Fruit fly (Drosophila melanogaster) whole organism, embryonic: ENCODE results near the gene CG42781.

ENCODE experiments used
- Bdp1 ChIP-seq: fragments of 200-800 bp; sonication (Bioruptor generic); optimal IDR thresholded peaks from 3 replicates; lab custom pipeline; 2016; ENCODE audit warnings: missing biosample characterization, missing genetic modification characterization
- Bgb ChIP-seq: fragments of 200-800 bp; sonication (Bioruptor generic); IDR thresholded peaks from 2 replicates; pipeline ENCODE4 v1.3.6; 2022; ENCODE audit warnings: missing biosample characterization, missing genetic modification characterization; ENCODE audit not compliant: partially characterized antibody
- CG10431 ChIP-seq: fragments of 200-800 bp; sonication (Bioruptor generic); optimal IDR thresholded peaks from 3 replicates; lab custom pipeline; 2018; ENCODE audit warnings: missing biosample characterization, mild to moderate bottlenecking, missing genetic modification characterization
- CG10543 ChIP-seq: fragments of 200-800 bp; sonication (Bioruptor generic); optimal IDR thresholded peaks from 3 replicates; lab custom pipeline; 2017; ENCODE audit warnings: missing biosample characterization, mild to moderate bottlenecking, missing genetic modification characterization, moderate library complexity
- CG10959 ChIP-seq: fragments of 200-800 bp; sonication (Bioruptor generic); IDR thresholded peaks from 2 replicates; pipeline ENCODE4 v1.3.6; 2022; ENCODE audit warnings: missing biosample characterization, missing genetic modification characterization
- CG10979 ChIP-seq: fragments of 200-800 bp; sonication (Bioruptor generic); optimal IDR thresholded peaks from 2 replicates; lab custom pipeline; 2018; ENCODE audit warnings: missing biosample characterization, mild to moderate bottlenecking, missing genetic modification characterization, moderate library complexity
- CG11695 ChIP-seq: fragments of 200-800 bp; sonication (Bioruptor generic); IDR thresholded peaks from 3 replicates; pipeline ENCODE4 v1.3.6; 2022; ENCODE audit warnings: missing biosample characterization, missing genetic modification characterization
- CG12942 ChIP-seq: fragments of 200-800 bp; sonication (Bioruptor generic); optimal IDR thresholded peaks from 3 replicates; lab custom pipeline; 2016; ENCODE audit warnings: missing biosample characterization, missing genetic modification characterization
- CG14050 ChIP-seq: fragments of 200-800 bp; sonication (Bioruptor generic); IDR thresholded peaks from 3 replicates; pipeline ENCODE4 v1.3.6; 2022; ENCODE audit warnings: missing biosample characterization, missing genetic modification characterization
- CG1529 ChIP-seq: fragments of 200-800 bp; sonication (Bioruptor generic); optimal IDR thresholded peaks from 3 replicates; lab custom pipeline; 2018; ENCODE audit warnings: missing biosample characterization, missing genetic modification characterization
- CG16813 ChIP-seq: fragments of 200-800 bp; sonication (Bioruptor generic); IDR thresholded peaks from 3 replicates; pipeline ENCODE4 v1.3.6; 2022; ENCODE audit warnings: missing biosample characterization, missing genetic modification characterization; ENCODE audit not compliant: partially characterized antibody
- CG2129 ChIP-seq: fragments of 200-800 bp; sonication (Bioruptor generic); IDR thresholded peaks from 2 replicates; pipeline ENCODE4 v1.3.6; 2022; ENCODE audit warnings: missing biosample characterization, missing genetic modification characterization; ENCODE audit not compliant: partially characterized antibody
- CG2875 ChIP-seq: fragments of 200-800 bp; sonication (Bioruptor generic); optimal IDR thresholded peaks from 2 replicates; lab custom pipeline; 2017; ENCODE audit warnings: missing biosample characterization, mild to moderate bottlenecking, missing genetic modification characterization, missing genetic modification reagents
- CG31224 ChIP-seq: fragments of 200-800 bp; sonication (Bioruptor generic); IDR thresholded peaks from 2 replicates; pipeline ENCODE4 v1.3.6; 2022; ENCODE audit warnings: missing biosample characterization, missing genetic modification characterization
- CG31388 ChIP-seq: fragments of 200-800 bp; sonication (Bioruptor generic); optimal IDR thresholded peaks from 2 replicates; lab custom pipeline; 2016; ENCODE audit warnings: missing biosample characterization, missing genetic modification characterization
- CG31441 ChIP-seq: fragments of 200-800 bp; sonication (Bioruptor generic); IDR thresholded peaks from 2 replicates; pipeline ENCODE4 v1.3.6; 2022; ENCODE audit warnings: missing biosample characterization, missing genetic modification characterization
- CG3838 ChIP-seq: fragments of 200-800 bp; sonication (Bioruptor generic); optimal IDR thresholded peaks from 3 replicates; lab custom pipeline; 2016; ENCODE audit warnings: missing biosample characterization, missing genetic modification characterization
- CG3995 ChIP-seq: fragments of 200-800 bp; sonication (Bioruptor generic); optimal IDR thresholded peaks from 3 replicates; lab custom pipeline; 2016; ENCODE audit warnings: missing biosample characterization, missing genetic modification characterization
- CG6654 ChIP-seq: fragments of 200-800 bp; sonication (Bioruptor generic); optimal IDR thresholded peaks from 2 replicates; lab custom pipeline; 2017; ENCODE audit warnings: missing biosample characterization, mild to moderate bottlenecking, missing genetic modification characterization
- CG6854 ChIP-seq: fragments of 200-800 bp; sonication (Bioruptor generic); optimal IDR thresholded peaks from 3 replicates; lab custom pipeline; 2017; ENCODE audit warnings: missing biosample characterization, mild to moderate bottlenecking, missing genetic modification characterization
- CG7271 ChIP-seq: fragments of 200-800 bp; sonication (Bioruptor generic); optimal IDR thresholded peaks from 2 replicates; lab custom pipeline; 2018; ENCODE audit warnings: missing biosample characterization, mild to moderate bottlenecking, missing genetic modification characterization, moderate library complexity
- CG9817 ChIP-seq: fragments of 200-800 bp; sonication (Bioruptor generic); optimal IDR thresholded peaks from 2 replicates; lab custom pipeline; 2018; ENCODE audit warnings: missing biosample characterization, mild to moderate bottlenecking, missing genetic modification characterization, moderate library complexity
- MTF-1 ChIP-seq: fragments of 200-800 bp; sonication (Bioruptor generic); optimal IDR thresholded peaks from 2 replicates; lab custom pipeline; 2018; ENCODE audit warnings: missing biosample characterization, mild to moderate bottlenecking, missing genetic modification characterization, borderline replicate concordance
- Pdp1 ChIP-seq, 2 experiments: fragments of 200-800 bp; sonication (Bioruptor generic); optimal IDR thresholded peaks; 3 replicates each; lab custom pipeline; 2016; ENCODE audit warnings: missing biosample characterization in 2 of 2, missing genetic modification characterization in 2 of 2, mild to moderate bottlenecking in 1 of 2, moderate library complexity in 1 of 2
- Sin3A ChIP-seq: fragments of >200 bp; optimal IDR thresholded peaks from 2 replicates; lab custom pipeline; 2018
- Sox100B ChIP-seq: fragments of 200-800 bp; sonication (Bioruptor generic); optimal IDR thresholded peaks from 3 replicates; lab custom pipeline; 2018; ENCODE audit warnings: missing biosample characterization, mild to moderate bottlenecking, missing genetic modification characterization
- Usf ChIP-seq: fragments of 200-800 bp; sonication (Bioruptor generic); optimal IDR thresholded peaks from 2 replicates; lab custom pipeline; 2017; ENCODE audit warnings: missing genotype, missing biosample characterization, missing genetic modification characterization
- cad ChIP-seq: fragments of >200 bp; optimal IDR thresholded peaks from 2 replicates; lab custom pipeline; 2017; ENCODE audit warnings: missing biosample characterization, missing genetic modification characterization
- dan ChIP-seq: fragments of 200-800 bp; sonication (Bioruptor generic); IDR thresholded peaks from 2 replicates; pipeline ENCODE4 v1.3.6; 2022; ENCODE audit warnings: missing biosample characterization, missing genetic modification characterization
- dimm ChIP-seq: fragments of 200-800 bp; sonication (Bioruptor generic); IDR thresholded peaks from 2 replicates; pipeline ENCODE4 v1.3.6; 2022; ENCODE audit warnings: missing biosample characterization, missing genetic modification characterization
- ewg ChIP-seq: fragments of 200-800 bp; sonication (Bioruptor generic); optimal IDR thresholded peaks from 3 replicates; lab custom pipeline; 2017; ENCODE audit warnings: mild to moderate bottlenecking, missing biosample characterization, missing genetic modification reagents, missing genetic modification characterization
- eyg ChIP-seq: fragments of 200-800 bp; sonication (Bioruptor generic); optimal IDR thresholded peaks from 3 replicates; lab custom pipeline; 2016; ENCODE audit warnings: missing biosample characterization, missing genetic modification characterization
- fd102C ChIP-seq: fragments of 200-800 bp; sonication (Bioruptor generic); optimal IDR thresholded peaks from 2 replicates; lab custom pipeline; 2018; ENCODE audit warnings: missing biosample characterization, mild to moderate bottlenecking, missing genetic modification characterization, moderate library complexity
- gce ChIP-seq: fragments of 200-800 bp; sonication (Bioruptor generic); IDR thresholded peaks from 3 replicates; pipeline ENCODE4 v1.3.6; 2022; ENCODE audit warnings: missing biosample characterization, missing genetic modification characterization
- grn ChIP-seq: fragments of 200-800 bp; sonication (Bioruptor generic); optimal IDR thresholded peaks from 3 replicates; lab custom pipeline; 2017; ENCODE audit warnings: missing biosample characterization, missing genetic modification characterization
- gsb-n ChIP-seq: fragments of 200-800 bp; sonication (Bioruptor generic); optimal IDR thresholded peaks from 3 replicates; lab custom pipeline; 2018; ENCODE audit warnings: missing biosample characterization, mild to moderate bottlenecking, missing genetic modification characterization
- her ChIP-seq: fragments of 200-800 bp; sonication (Bioruptor generic); optimal IDR thresholded peaks from 2 replicates; lab custom pipeline; 2016; ENCODE audit warnings: missing biosample characterization, missing genetic modification characterization
- ken ChIP-seq: fragments of 200-800 bp; sonication (Bioruptor generic); IDR thresholded peaks from 3 replicates; pipeline ENCODE4 v1.3.6; 2022; ENCODE audit warnings: missing biosample characterization, missing genetic modification characterization
- kni ChIP-seq: fragments of 200-800 bp; sonication (Bioruptor generic); optimal IDR thresholded peaks from 3 replicates; lab custom pipeline; 2017; ENCODE audit warnings: mild to moderate bottlenecking, missing biosample characterization, missing genetic modification reagents, missing genetic modification characterization
- maf-S ChIP-seq: fragments of 200-800 bp; sonication (Bioruptor generic); optimal IDR thresholded peaks from 2 replicates; lab custom pipeline; 2016; ENCODE audit warnings: missing biosample characterization, missing genetic modification characterization
- mirr ChIP-seq: fragments of 200-800 bp; sonication (Bioruptor generic); optimal IDR thresholded peaks from 3 replicates; lab custom pipeline; 2018; ENCODE audit warnings: missing biosample characterization, mild to moderate bottlenecking, missing genetic modification characterization
- oc ChIP-seq: fragments of 200-800 bp; sonication (Bioruptor generic); optimal IDR thresholded peaks from 2 replicates; lab custom pipeline; 2018; ENCODE audit warnings: missing biosample characterization, mild to moderate bottlenecking, missing genetic modification characterization, moderate library complexity
- prd ChIP-seq, 3 experiments: fragments of >200 bp in 2 of 3; fragments of 200-800 bp in 1 of 3; sonication (Bioruptor generic) in 1 of 3; optimal IDR thresholded peaks in 2 of 3; IDR thresholded peaks in 1 of 3; 2 replicates in 2 of 3; 3 replicates in 1 of 3; pipeline versions ENCODE4 v1.3.6 to Lab custom; 2017 to 2022; ENCODE audit warnings: missing biosample characterization in 1 of 3, missing genetic modification characterization in 1 of 3
- repo ChIP-seq: fragments of 200-800 bp; sonication (Bioruptor generic); optimal IDR thresholded peaks from 2 replicates; lab custom pipeline; 2016; ENCODE audit warnings: missing biosample characterization, missing genetic modification characterization
- rib ChIP-seq: fragments of 200-800 bp; sonication (Bioruptor generic); IDR thresholded peaks from 2 replicates; pipeline ENCODE4 v1.3.6; 2022; ENCODE audit warnings: missing biosample characterization, missing genetic modification characterization
- slbo ChIP-seq: fragments of 200-800 bp; sonication (Bioruptor generic); IDR thresholded peaks from 2 replicates; pipeline ENCODE4 v1.3.6; 2022; ENCODE audit warnings: missing biosample characterization, missing genetic modification characterization
- stc ChIP-seq: fragments of 200-800 bp; sonication (Bioruptor generic); IDR thresholded peaks from 2 replicates; pipeline ENCODE4 v1.3.6; 2022; ENCODE audit warnings: missing biosample characterization, missing genetic modification characterization
- tin ChIP-seq: fragments of 200-800 bp; sonication (Bioruptor generic); optimal IDR thresholded peaks from 3 replicates; lab custom pipeline; 2016; ENCODE audit warnings: missing biosample characterization, missing genetic modification characterization
- trh ChIP-seq: fragments of 200-800 bp; sonication (Bioruptor generic); optimal IDR thresholded peaks from 2 replicates; lab custom pipeline; 2016; ENCODE audit warnings: missing biosample characterization, missing genetic modification characterization
- vnd ChIP-seq: fragments of 200-800 bp; sonication (Bioruptor generic); IDR thresholded peaks from 3 replicates; pipeline ENCODE4 v1.3.6; 2022; ENCODE audit warnings: missing biosample characterization, missing genetic modification characterization; ENCODE audit not compliant: partially characterized antibody

The CG42781 gene

DNA sequence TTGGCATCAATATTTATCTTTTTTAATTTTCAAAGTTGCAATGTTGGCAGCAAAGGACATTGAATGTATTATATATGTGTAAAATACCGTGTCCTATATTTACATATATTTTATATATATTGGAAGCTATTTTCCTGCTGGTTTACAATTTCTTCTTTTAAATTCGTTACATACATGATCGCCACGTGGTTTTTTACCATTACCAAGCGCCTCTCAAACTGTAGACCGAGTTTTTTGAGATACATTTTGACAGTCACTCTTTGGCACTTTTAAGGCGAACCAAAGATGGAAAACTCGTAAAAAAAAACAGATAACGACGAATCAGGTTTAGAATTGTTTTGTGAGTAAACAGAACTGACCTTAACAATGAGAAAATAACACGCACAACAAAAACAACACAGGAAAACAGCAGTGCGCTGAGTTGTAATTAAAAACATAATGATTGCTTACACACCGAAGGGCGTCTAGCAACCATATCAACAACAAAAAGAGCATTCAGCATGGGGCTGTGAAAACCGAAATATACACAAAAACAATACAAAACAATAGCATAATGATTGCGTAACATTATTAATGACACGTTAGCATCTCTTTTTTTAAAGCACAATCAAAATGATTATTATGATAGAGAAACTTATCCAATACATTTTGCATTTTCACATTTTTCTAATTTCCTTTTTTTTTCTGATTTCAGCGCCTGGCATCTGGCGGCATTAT, 43.0 kb downstream of the CG42781 start (continued):
- TF ChIP-seq cad (peak; percentile 44), CG10959 (GFP tag; lab: Robert Waterston, UW) (no peak), gsb-n (tag; lab: Kevin White, UChicago) (no peak), CG10543 (GFP tag; lab: Kevin White, UChicago) (peak; percentile 14), CG10979 (tag; lab: Kevin White, UChicago) (no peak), CG12942 (GFP tag; lab: Kevin White, UChicago) (no peak), ewg (GFP tag; lab: Kevin White, UChicago) (no peak), stc (no peak), trh (GFP tag; lab: Kevin White, UChicago) (no peak), Pdp1 (GFP tag; optimal IDR thresholded peaks at IDR 0.05; lab: Kevin White, UChicago) (peak in 1 of 2 experiments; percentile 93), eyg (GFP tag; lab: Kevin White, UChicago) (no peak), repo (GFP tag; lab: Kevin White, UChicago) (no peak), tin (no peak), CG10431 (peak; percentile 61), CG3838 (GFP tag; lab: Kevin White, UChicago) (no peak), maf-S (GFP tag; lab: Kevin White, UChicago) (no peak), Bgb (no peak), slbo (GFP tag; lab: Robert Waterston, UW) (no peak), CG9817 (no peak), mirr (GFP tag; lab: Kevin White, UChicago) (peak; percentile 11), Sin3A (lab: Kevin White, UChicago) (no peak), CG6654 (GFP tag; lab: Kevin White, UChicago) (peak; percentile 98), CG2129 (no peak)

DNA sequence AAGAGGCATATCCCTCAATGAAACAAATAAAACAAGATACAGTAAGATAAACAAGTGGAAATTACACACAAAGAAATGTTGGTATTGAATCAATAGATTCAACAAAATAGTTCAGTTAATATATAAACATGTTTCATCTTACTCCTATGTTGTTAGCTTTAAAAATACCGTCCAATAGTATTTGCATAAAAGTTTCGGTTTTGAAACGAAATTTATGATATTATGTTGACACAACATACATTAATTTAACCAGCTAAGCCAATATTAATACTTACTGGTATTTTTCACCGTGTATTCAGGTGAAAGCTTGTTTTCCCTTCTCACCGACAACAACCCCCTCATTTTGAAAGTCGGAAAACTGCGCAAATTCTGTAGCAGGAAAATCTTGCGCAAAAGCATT, 44.3 kb downstream of the CG42781 start:
- TF ChIP-seq ken (GFP tag; lab: Robert Waterston, UW) (0 out of 3 replicates have a peak, but pooled peaks have one; percentile 25), dimm (no peak), Sox100B (GFP tag; lab: Kevin White, UChicago) (peak; percentile 75), grn (GFP tag; lab: Kevin White, UChicago) (peak; percentile 47), CG14050 (GFP tag; lab: Robert Waterston, UW) (no peak), dan (GFP tag; lab: Robert Waterston, UW) (no peak), prd (optimal IDR thresholded peaks at IDR 0.05; lab: Kevin White, UChicago) (no peak), prd (GFP tag; IDR thresholded peaks at IDR 0.05; lab: Robert Waterston, UW) (peak; percentile 49; the same call in 2 of the 3 replicates), Bdp1 (GFP tag; lab: Kevin White, UChicago) (peak; percentile 25), CG3995 (GFP tag; lab: Kevin White, UChicago) (no peak), CG31388 (GFP tag; lab: Kevin White, UChicago) (no peak), Usf (GFP tag; lab: Kevin White, UChicago) (no peak), kni (GFP tag; lab: Kevin White, UChicago) (no peak), CG6854 (GFP tag; lab: Kevin White, UChicago) (peak; percentile 66), CG16813 (no peak), CG31441 (GFP tag; lab: Robert Waterston, UW) (peak; percentile 78), oc (tag; lab: Kevin White, UChicago) (peak; percentile 76), CG11695 (GFP tag; lab: Robert Waterston, UW) (peak; percentile 58; the same call in 2 of the 3 replicates), CG9817 (peak; percentile 49), CG7271 (tag; lab: Kevin White, UChicago) (peak; percentile 36), vnd (GFP tag; lab: Robert Waterston, UW) (no peak), CG1529 (peak; percentile 48), her (GFP tag; lab: Kevin White, UChicago) (peak; percentile 29), fd102C (GFP tag; lab: Kevin White, UChicago) (no peak), CG2875 (peak; percentile 63), CG31224 (GFP tag; lab: Robert Waterston, UW) (peak; percentile 23; the same call in 1 of the 2 replicates), rib (0 out of 2 replicates have a peak, but pooled peaks have one; percentile 26), MTF-1 (peak; percentile 26), gce (GFP tag; lab: Robert Waterston, UW) (no peak)
